Worm (Caenorhabditis elegans): ENCODE measurements around the gene acsd-1.

DNA sequence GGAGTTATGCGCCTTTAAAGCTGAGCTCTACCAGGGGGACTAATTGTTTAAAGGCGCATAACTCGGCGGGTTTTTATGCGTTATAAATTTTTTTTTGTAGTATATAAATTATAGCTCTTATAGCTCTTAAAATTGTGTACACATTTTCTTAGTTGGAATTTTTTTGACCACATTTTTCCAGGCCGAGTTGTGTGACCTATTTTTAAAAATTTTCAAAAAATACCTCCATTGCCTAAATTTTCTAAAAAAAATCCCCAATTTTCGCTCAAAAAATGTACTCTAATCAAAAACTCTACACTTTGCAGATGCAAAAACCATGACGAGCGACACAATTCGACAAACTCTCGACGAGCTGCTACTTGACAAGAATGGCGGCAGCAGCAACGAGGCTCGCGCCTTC, 13.4 kb upstream of the acsd-1 start, which contains the start of gene exc-6:
- no peak for TF ChIP-seq lim-6 (tag; optimal IDR thresholded peaks at IDR 0.05)
- no peak for TF ChIP-seq ceh-2 (tag; optimal IDR thresholded peaks at IDR 0.05)
- no peak for TF ChIP-seq gmeb-2 (tag; optimal IDR thresholded peaks at IDR 0.05)
- no peak for TF ChIP-seq che-1 (tag; optimal IDR thresholded peaks at IDR 0.05)
- TF ChIP-seq C38D4.7 (GFP tag; optimal IDR thresholded peaks at IDR 0.05), result no peak
- TF ChIP-seq hlh-8 (tag; optimal IDR thresholded peaks at IDR 0.05), result no peak
- TF ChIP-seq hlh-13 (GFP tag; optimal IDR thresholded peaks at IDR 0.05), result no peak
- TF ChIP-seq sox-2 (GFP tag; IDR thresholded peaks at IDR 0.05), result no peak
- TF ChIP-seq T23F11.4 (GFP tag; optimal IDR thresholded peaks at IDR 0.05), result no peak
- no peak for TF ChIP-seq ama-1 (optimal IDR thresholded peaks at IDR 0.05)
- no peak for TF ChIP-seq fkh-10 (GFP tag; optimal IDR thresholded peaks at IDR 0.05)
- no peak for TF ChIP-seq tbx-2 (tag; optimal IDR thresholded peaks at IDR 0.05)
- no peak for TF ChIP-seq nhr-11 (tag; optimal IDR thresholded peaks at IDR 0.05)
